Worm (Caenorhabditis elegans) whole organism, L4 larva: ENCODE results near the gene aagr-1.
A peak's percentile ranks its signal among the peaks of the same experiment; 100 is the strongest.

Experiments
- D1046.2 ChIP-seq: fragments of 200-800 bp; sonication (Bioruptor generic); IDR thresholded peaks from 2 replicates; pipeline ENCODE4 v1.3.6; 2022; ENCODE audit warnings: missing genetic modification characterization, missing compliant biosample characterization
- F37D6.2 ChIP-seq: sonication (generic microtip); optimal IDR thresholded peaks from 2 replicates; lab custom pipeline; 2016; ENCODE audit warnings: mild to moderate bottlenecking, missing genetic modification characterization, missing compliant biosample characterization
- F49E8.2 ChIP-seq: sonication (generic microtip); optimal IDR thresholded peaks from 2 replicates; lab custom pipeline; 2016; ENCODE audit warnings: missing compliant biosample characterization, mild to moderate bottlenecking, missing genetic modification characterization, borderline replicate concordance
- R02D3.7 ChIP-seq: fragments of 150-350 bp; sonication (generic microtip); optimal IDR thresholded peaks from 3 replicates; lab custom pipeline; 2014; ENCODE audit warnings: missing biosample characterization, missing genetic modification characterization
- T26A8.4 ChIP-seq: fragments of 200-800 bp; sonication (Bioruptor generic); IDR thresholded peaks from 2 replicates; pipeline ENCODE4 v1.3.6; 2022; ENCODE audit warnings: missing genetic modification characterization, missing compliant biosample characterization
- Y48G9A.11 ChIP-seq: fragments of 200-800 bp; sonication (Bioruptor generic); IDR thresholded peaks from 2 replicates; pipeline ENCODE4 v1.3.6; 2022; ENCODE audit warnings: missing genetic modification reagents, missing genetic modification characterization, missing compliant biosample characterization
- Y75B8A.6 ChIP-seq: fragments of 200-800 bp; sonication (Bioruptor generic); IDR thresholded peaks from 2 replicates; pipeline ENCODE4 v1.3.6; 2022; ENCODE audit warnings: missing genetic modification reagents, missing genetic modification characterization, missing compliant biosample characterization
- aha-1 ChIP-seq: fragments of 150-350 bp; peaks from one replicate; lab custom pipeline; 2014; ENCODE audit warnings: missing biosample characterization, missing genetic modification characterization
- aly-2 ChIP-seq: sonication (generic microtip); optimal IDR thresholded peaks from 2 replicates; lab custom pipeline; 2018; ENCODE audit warnings: missing biosample characterization, missing genetic modification characterization
- attf-4 ChIP-seq: sonication (generic microtip); optimal IDR thresholded peaks from 3 replicates; lab custom pipeline; 2017; ENCODE audit warnings: missing biosample characterization, missing genetic modification characterization
- ceh-28 ChIP-seq: fragments of 150-350 bp; optimal IDR thresholded peaks from 2 replicates; lab custom pipeline; 2014; ENCODE audit warnings: missing biosample characterization, missing genetic modification reagents, missing genetic modification characterization
- ceh-44 ChIP-seq: fragments of 200-800 bp; sonication (Bioruptor generic); IDR thresholded peaks from 2 replicates; pipeline ENCODE4 v1.3.6; 2022; ENCODE audit warnings: missing genetic modification reagents, missing genetic modification characterization, missing compliant biosample characterization
- ceh-62 ChIP-seq: sonication (generic microtip); optimal IDR thresholded peaks from 2 replicates; lab custom pipeline; 2017; ENCODE audit warnings: missing biosample characterization, missing genetic modification characterization
- daf-19 ChIP-seq: fragments of 200-800 bp; sonication (Bioruptor generic); conservative IDR thresholded peaks from 2 replicates; pipeline ENCODE4 v1.3.6; 2022; ENCODE audit warnings: missing genetic modification characterization, missing compliant biosample characterization
- dmd-6 ChIP-seq: fragments of 200-800 bp; sonication (Bioruptor generic); IDR thresholded peaks from 2 replicates; pipeline ENCODE4 v1.3.6; 2022; ENCODE audit warnings: missing genetic modification reagents, missing genetic modification characterization, missing compliant biosample characterization
- dmd-8 ChIP-seq: fragments of 200-800 bp; sonication (Bioruptor generic); IDR thresholded peaks from 2 replicates; pipeline ENCODE4 v1.3.6; 2022; ENCODE audit warnings: missing genetic modification characterization, missing compliant biosample characterization
- dmd-9 ChIP-seq: fragments of 200-800 bp; sonication (Bioruptor generic); IDR thresholded peaks from 2 replicates; pipeline ENCODE4 v1.3.6; 2022; ENCODE audit warnings: missing genetic modification reagents, missing genetic modification characterization, missing compliant biosample characterization
- hif-1 ChIP-seq, 2 experiments: sonication (generic microtip); optimal IDR thresholded peaks; 2 replicates each; lab custom pipeline; 2016 to 2017; ENCODE audit warnings: missing compliant biosample characterization in 2 of 2, missing genetic modification characterization in 2 of 2, missing genetic modification reagents in 2 of 2, missing genotype in 2 of 2, mild to moderate bottlenecking in 1 of 2
- hmg-1.1 ChIP-seq: fragments of 200-800 bp; sonication (Bioruptor generic); IDR thresholded peaks from 2 replicates; pipeline ENCODE4 v1.3.6; 2022; ENCODE audit warnings: missing genetic modification reagents, missing genetic modification characterization, missing compliant biosample characterization
- jun-1 ChIP-seq: fragments of 150-350 bp; optimal IDR thresholded peaks from 2 replicates; lab custom pipeline; 2014; ENCODE audit warnings: missing biosample characterization, missing genetic modification reagents, missing genetic modification characterization
- lin-13 ChIP-seq: fragments of 150-350 bp; optimal IDR thresholded peaks from 2 replicates; lab custom pipeline; 2014; ENCODE audit warnings: missing biosample characterization, missing genetic modification reagents, missing genetic modification characterization
- lin-15B ChIP-seq: fragments of 150-350 bp; sonication (generic microtip); optimal IDR thresholded peaks from 3 replicates; lab custom pipeline; 2014; ENCODE audit warnings: missing biosample characterization, missing genetic modification characterization
- lin-38 ChIP-seq: fragments of 200-800 bp; sonication (Bioruptor generic); IDR thresholded peaks from 2 replicates; pipeline ENCODE4 v1.3.6; 2022; ENCODE audit warnings: missing genetic modification reagents, missing genetic modification characterization, missing compliant biosample characterization
- mdt-29 ChIP-seq: fragments of 200-800 bp; sonication (Bioruptor generic); IDR thresholded peaks from 2 replicates; pipeline ENCODE4 v1.3.6; 2022; ENCODE audit warnings: missing genetic modification reagents, missing genetic modification characterization, missing compliant biosample characterization
- mep-1 ChIP-seq: fragments of 150-350 bp; sonication (generic microtip); optimal IDR thresholded peaks from 3 replicates; lab custom pipeline; 2014; ENCODE audit warnings: missing biosample characterization, missing genetic modification characterization
- mxl-2 ChIP-seq: fragments of 200-800 bp; sonication (Bioruptor generic); conservative IDR thresholded peaks from 2 replicates; pipeline ENCODE4 v1.3.6; 2022; ENCODE audit warnings: missing genetic modification reagents, missing genetic modification characterization, missing compliant biosample characterization
- mxl-3 ChIP-seq: fragments of 200-800 bp; sonication (Bioruptor generic); optimal IDR thresholded peaks from 2 replicates; lab custom pipeline; 2018; ENCODE audit warnings: mild to moderate bottlenecking, missing genetic modification characterization, missing compliant biosample characterization
- nhr-10 ChIP-seq: fragments of 150-350 bp; optimal IDR thresholded peaks from 2 replicates; lab custom pipeline; 2014; ENCODE audit warnings: missing biosample characterization, missing genetic modification characterization
- nhr-102 ChIP-seq: sonication (generic microtip); optimal IDR thresholded peaks from 2 replicates; lab custom pipeline; 2016; ENCODE audit warnings: mild to moderate bottlenecking, missing genetic modification characterization, moderate library complexity, missing compliant biosample characterization
- nhr-237 ChIP-seq: sonication (generic microtip); optimal IDR thresholded peaks from 2 replicates; lab custom pipeline; 2017; ENCODE audit warnings: missing biosample characterization, missing genetic modification characterization
- nhr-28 ChIP-seq: fragments of 150-350 bp; optimal IDR thresholded peaks from 2 replicates; lab custom pipeline; 2014; ENCODE audit warnings: missing biosample characterization, missing genetic modification characterization
- nhr-41 ChIP-seq: fragments of 200-800 bp; sonication (Bioruptor generic); IDR thresholded peaks from 2 replicates; pipeline ENCODE4 v1.3.6; 2022; ENCODE audit warnings: missing genetic modification reagents, missing genetic modification characterization, missing compliant biosample characterization
- nhr-42 ChIP-seq: fragments of 200-800 bp; sonication (Bioruptor generic); IDR thresholded peaks from 2 replicates; pipeline ENCODE4 v1.3.6; 2022; ENCODE audit warnings: missing genetic modification characterization, missing compliant biosample characterization
- pha-4 ChIP-seq, 2 experiments: fragments of 150-350 bp in 1 of 2; fragments of 200-800 bp in 1 of 2; sonication (Bioruptor generic) in 1 of 2; IDR thresholded peaks in 1 of 2; optimal IDR thresholded peaks in 1 of 2; 2 replicates each; pipeline versions ENCODE4 v1.3.6 to Lab custom; 2014 to 2022; ENCODE audit warnings: missing genetic modification characterization in 2 of 2, missing genetic modification reagents in 2 of 2, missing biosample characterization in 1 of 2, missing compliant biosample characterization in 1 of 2
- rbr-2 ChIP-seq: sonication (generic microtip); optimal IDR thresholded peaks from 2 replicates; lab custom pipeline; 2016; ENCODE audit warnings: missing genotype, missing genetic modification characterization, missing compliant biosample characterization
- saeg-2 ChIP-seq: fragments of 200-800 bp; sonication (Bioruptor generic); IDR thresholded peaks from 2 replicates; pipeline ENCODE4 v1.3.6; 2022; ENCODE audit warnings: missing genetic modification reagents, missing genetic modification characterization, missing compliant biosample characterization
- sdz-12 ChIP-seq: fragments of 200-800 bp; sonication (Bioruptor generic); optimal IDR thresholded peaks from 2 replicates; lab custom pipeline; 2018; ENCODE audit warnings: mild to moderate bottlenecking, missing genetic modification characterization, missing compliant biosample characterization
- skn-1 ChIP-seq: fragments of 150-350 bp; optimal IDR thresholded peaks from 2 replicates; lab custom pipeline; 2014; ENCODE audit warnings: missing biosample characterization, missing genetic modification characterization
- tra-1 ChIP-seq: fragments of 200-800 bp; sonication (Bioruptor generic); IDR thresholded peaks from 2 replicates; pipeline ENCODE4 v1.3.6; 2022; ENCODE audit warnings: missing genetic modification reagents, missing genetic modification characterization, missing compliant biosample characterization
- unc-130 ChIP-seq: sonication (generic microtip); optimal IDR thresholded peaks from 2 replicates; lab custom pipeline; 2016; ENCODE audit warnings: missing genetic modification reagents, missing genetic modification characterization, missing compliant biosample characterization
- unc-39 ChIP-seq: sonication (generic microtip); optimal IDR thresholded peaks from 2 replicates; lab custom pipeline; 2017; ENCODE audit warnings: missing biosample characterization, missing genetic modification characterization
- unc-62 ChIP-seq, 3 experiments: fragments of 150-350 bp in 1 of 3; sonication (generic microtip); optimal IDR thresholded peaks in 2 of 3; peaks in 1 of 3; 1 replicate in 1 of 3; 2 replicates in 2 of 3; lab custom pipeline; 2014 to 2017; ENCODE audit warnings: missing biosample characterization in 3 of 3, missing genetic modification characterization in 3 of 3, missing genetic modification reagents in 3 of 3, missing genotype in 1 of 3
- zag-1 ChIP-seq: fragments of 150-350 bp; optimal IDR thresholded peaks from 2 replicates; lab custom pipeline; 2014; ENCODE audit warnings: missing biosample characterization, missing genetic modification characterization
- zfp-3 ChIP-seq: fragments of 200-800 bp; sonication (Bioruptor generic); conservative IDR thresholded peaks from 2 replicates; pipeline ENCODE4 v1.3.6; 2022; ENCODE audit warnings: missing genetic modification reagents, missing genetic modification characterization, missing compliant biosample characterization
- zip-2 ChIP-seq: fragments of 150-350 bp; optimal IDR thresholded peaks from 2 replicates; lab custom pipeline; 2014; ENCODE audit warnings: missing biosample characterization, missing genetic modification characterization
- ztf-11 ChIP-seq: fragments of 150-350 bp; optimal IDR thresholded peaks from 2 replicates; lab custom pipeline; 2014; ENCODE audit warnings: missing biosample characterization, missing genetic modification characterization

aagr-1 gene

ce11 chrIV:8367887-8368286 lies 1.6 kb downstream of the aagr-1 start:
- TF ChIP-seq aha-1 (peak; percentile 93), hif-1 (tag; optimal IDR thresholded peaks at IDR 0.05; lab: Kevin White, UChicago) (no peak)

ce11 chrIV:8369135-8369534 lies 2.8 kb downstream of the aagr-1 start, which contains the start of gene D2096.6:
Gene D2096.6, minus strand, starts transcription at chrIV:8369235.
- TF ChIP-seq nhr-42 (GFP tag; lab: Robert Waterston, UW) (no peak), mep-1 (tag; lab: Kevin White, UChicago) (no peak), nhr-237 (tag; lab: Kevin White, UChicago) (no peak), mdt-29 (GFP tag; lab: Robert Waterston, UW) (no peak), unc-62 (GFP tag; optimal IDR thresholded peaks at IDR 0.05 in 1 of 2; lab: Kevin White, UChicago) (no peak), unc-62 (tag; optimal IDR thresholded peaks at IDR 0.05; lab: Kevin White, UChicago) (no peak), mxl-3 (GFP tag; lab: Kevin White, UChicago) (no peak), ceh-62 (tag; lab: Kevin White, UChicago) (no peak), Y48G9A.11 (no peak), sdz-12 (GFP tag; lab: Kevin White, UChicago) (no peak), dmd-8 (GFP tag; lab: Robert Waterston, UW) (no peak), dmd-9 (GFP tag; lab: Robert Waterston, UW) (no peak), F37D6.2 (tag; lab: Kevin White, UChicago) (no peak), nhr-10 (tag; lab: Kevin White, UChicago) (no peak), rbr-2 (tag; lab: Kevin White, UChicago) (no peak)

ce11 chrIV:8375381-8375780 lies 9.1 kb downstream of the aagr-1 start:
- TF ChIP-seq F49E8.2 (tag; lab: Kevin White, UChicago) (peak; percentile 53), nhr-41 (GFP tag; lab: Robert Waterston, UW) (peak; percentile 21; the same call in 1 of the 2 replicates), saeg-2 (GFP tag; lab: Robert Waterston, UW) (no peak), F37D6.2 (tag; lab: Kevin White, UChicago) (peak; percentile 45), skn-1 (no peak), ztf-11 (no peak), nhr-28 (tag; lab: Kevin White, UChicago) (peak; percentile 65), Y48G9A.11 (peak; percentile 68), ceh-44 (0 out of 2 replicates have a peak, but pooled peaks have one; percentile 47), zfp-3 (GFP tag; lab: Robert Waterston, UW) (peak; percentile 62; the same call in 1 of the 2 replicates), sdz-12 (GFP tag; lab: Kevin White, UChicago) (no peak), mdt-29 (GFP tag; lab: Robert Waterston, UW) (peak; percentile 83), lin-15B (tag; lab: Kevin White, UChicago) (no peak), dmd-6 (GFP tag; lab: Robert Waterston, UW) (peak; percentile 74), hmg-1.1 (GFP tag; lab: Robert Waterston, UW) (peak; percentile 88), pha-4 (GFP tag; IDR thresholded peaks at IDR 0.05; lab: Robert Waterston, UW) (peak; percentile 89), pha-4 (tag; optimal IDR thresholded peaks at IDR 0.05; lab: Kevin White, UChicago) (peak; percentile 61), tra-1 (GFP tag; lab: Robert Waterston, UW) (peak; percentile 57; the same call in 1 of the 2 replicates), unc-39 (tag; lab: Kevin White, UChicago) (no peak), zag-1 (tag; lab: Kevin White, UChicago) (no peak), jun-1 (tag; lab: Kevin White, UChicago) (peak; percentile 50), lin-13 (GFP tag; lab: Kevin White, UChicago) (peak; percentile 71), unc-62 (GFP tag; optimal IDR thresholded peaks at IDR 0.05 in 1 of 2; lab: Kevin White, UChicago) (no peak), unc-62 (tag; optimal IDR thresholded peaks at IDR 0.05; lab: Kevin White, UChicago) (no peak), aly-2 (no peak), daf-19 (peak; percentile 88), unc-130 (GFP tag; lab: Kevin White, UChicago) (peak; percentile 71), R02D3.7 (tag; lab: Kevin White, UChicago) (peak; percentile 77), mep-1 (tag; lab: Kevin White, UChicago) (peak; percentile 87), zip-2 (tag; lab: Kevin White, UChicago) (peak; percentile 13), T26A8.4 (GFP tag; lab: Robert Waterston, UW) (no peak; the same call in none of the 2 replicates), mxl-2 (no peak), attf-4 (tag; lab: Kevin White, UChicago) (no peak), nhr-102 (tag; lab: Kevin White, UChicago) (peak; percentile 61), hif-1 (tag; optimal IDR thresholded peaks at IDR 0.05; lab: Kevin White, UChicago) (peak in 1 of 2 experiments; percentile 62), D1046.2 (GFP tag; lab: Robert Waterston, UW) (peak; percentile 61; the same call in 1 of the 2 replicates), Y75B8A.6 (GFP tag; lab: Robert Waterston, UW) (0 out of 2 replicates have a peak, but pooled peaks have one; percentile 73), ceh-28 (tag; lab: Kevin White, UChicago) (no peak), lin-38 (peak; percentile 79)
